Fruit fly (Drosophila melanogaster) whole organism, embryonic: ENCODE data around the gene GstT4.

ENCODE experiments used
- Bgb ChIP-seq: fragments of 200-800 bp; sonication (Bioruptor generic); IDR thresholded peaks from 2 replicates; pipeline ENCODE4 v1.3.6; 2022; ENCODE audit warnings: missing biosample characterization, missing genetic modification characterization; ENCODE audit not compliant: partially characterized antibody
- Bteb2 ChIP-seq: fragments of 200-800 bp; sonication (Bioruptor generic); optimal IDR thresholded peaks from 2 replicates; lab custom pipeline; 2016; ENCODE audit warnings: missing biosample characterization, missing genetic modification characterization
- CG10321 ChIP-seq: fragments of 200-800 bp; sonication (Bioruptor generic); IDR thresholded peaks from 2 replicates; pipeline ENCODE4 v1.3.6; 2022; ENCODE audit warnings: missing biosample characterization, missing genetic modification characterization
- CG12391 ChIP-seq: fragments of 200-800 bp; sonication (Bioruptor generic); optimal IDR thresholded peaks from 3 replicates; lab custom pipeline; 2018; ENCODE audit warnings: missing biosample characterization, mild to moderate bottlenecking, missing genetic modification characterization, moderate library complexity
- CG13624 ChIP-seq: fragments of 200-800 bp; sonication (Bioruptor generic); optimal IDR thresholded peaks from 2 replicates; lab custom pipeline; 2016; ENCODE audit warnings: missing biosample characterization, missing genetic modification characterization
- CG14441 ChIP-seq: fragments of 200-800 bp; sonication (Bioruptor generic); IDR thresholded peaks from 2 replicates; pipeline ENCODE4 v1.3.6; 2022; ENCODE audit warnings: missing biosample characterization, missing genetic modification characterization
- CG15479 ChIP-seq: fragments of 200-800 bp; sonication (Bioruptor generic); optimal IDR thresholded peaks from 3 replicates; lab custom pipeline; 2019; ENCODE audit warnings: missing biosample characterization, mild to moderate bottlenecking, missing genetic modification characterization, moderate library complexity
- CG17361 ChIP-seq: fragments of 200-800 bp; sonication (Bioruptor generic); IDR thresholded peaks from 3 replicates; pipeline ENCODE4 v1.3.6; 2022; ENCODE audit warnings: missing biosample characterization, missing genetic modification characterization
- CG17829 ChIP-seq: fragments of 200-800 bp; optimal IDR thresholded peaks from 2 replicates; lab custom pipeline; 2019; ENCODE audit warnings: missing biosample characterization, mild to moderate bottlenecking, missing genetic modification characterization, moderate library complexity
- CG1792 ChIP-seq: fragments of 200-800 bp; sonication (Bioruptor generic); optimal IDR thresholded peaks from 2 replicates; lab custom pipeline; 2016; ENCODE audit warnings: missing biosample characterization, missing genetic modification characterization
- CG2116 ChIP-seq: fragments of 200-800 bp; sonication (Bioruptor generic); optimal IDR thresholded peaks from 3 replicates; lab custom pipeline; 2018; ENCODE audit warnings: missing biosample characterization, mild to moderate bottlenecking, missing genetic modification characterization
- CG2202 ChIP-seq: fragments of 200-800 bp; sonication (Bioruptor generic); optimal IDR thresholded peaks from 2 replicates; lab custom pipeline; 2018; ENCODE audit warnings: missing biosample characterization, mild to moderate bottlenecking, missing genetic modification characterization
- CG2678 ChIP-seq: fragments of 200-800 bp; sonication (Bioruptor generic); optimal IDR thresholded peaks from 3 replicates; lab custom pipeline; 2019; ENCODE audit warnings: missing biosample characterization, mild to moderate bottlenecking, missing genetic modification characterization, moderate library complexity
- CG2875 ChIP-seq: fragments of 200-800 bp; sonication (Bioruptor generic); optimal IDR thresholded peaks from 2 replicates; lab custom pipeline; 2017; ENCODE audit warnings: missing biosample characterization, mild to moderate bottlenecking, missing genetic modification characterization, missing genetic modification reagents
- CG6791 ChIP-seq: fragments of 200-800 bp; sonication (Bioruptor generic); IDR thresholded peaks from 3 replicates; pipeline ENCODE4 v1.3.6; 2022; ENCODE audit warnings: missing biosample characterization, missing genetic modification characterization; ENCODE audit not compliant: partially characterized antibody
- CG7556 ChIP-seq: fragments of 200-800 bp; sonication (Bioruptor generic); optimal IDR thresholded peaks from 2 replicates; lab custom pipeline; 2017; ENCODE audit warnings: missing biosample characterization, mild to moderate bottlenecking, missing genetic modification characterization
- CG8089 ChIP-seq: fragments of 200-800 bp; sonication (Bioruptor generic); optimal IDR thresholded peaks from 3 replicates; lab custom pipeline; 2016; ENCODE audit warnings: missing biosample characterization, missing genetic modification characterization
- CG8290 ChIP-seq, 3 experiments: fragments of 200-800 bp; sonication (Bioruptor generic); optimal IDR thresholded peaks; 2 replicates each; lab custom pipeline; 2016 to 2019; ENCODE audit warnings: missing biosample characterization in 3 of 3, missing genetic modification characterization in 3 of 3, mild to moderate bottlenecking in 2 of 3, moderate library complexity in 1 of 3
- CG9215 ChIP-seq: fragments of 200-800 bp; sonication (Bioruptor generic); IDR thresholded peaks from 2 replicates; pipeline ENCODE4 v1.3.6; 2022; ENCODE audit warnings: missing biosample characterization, missing genetic modification characterization
- CG9437 ChIP-seq: fragments of 200-800 bp; sonication (Bioruptor generic); optimal IDR thresholded peaks from 2 replicates; lab custom pipeline; 2018; ENCODE audit warnings: missing biosample characterization, mild to moderate bottlenecking, missing genetic modification characterization
- D19A ChIP-seq: fragments of 200-800 bp; optimal IDR thresholded peaks from 3 replicates; lab custom pipeline; 2019; ENCODE audit warnings: missing biosample characterization, mild to moderate bottlenecking, missing genetic modification characterization, moderate library complexity
- Dfd ChIP-seq, 2 experiments: fragments of >200 bp; optimal IDR thresholded peaks; 2 replicates each; lab custom pipeline; 2017; ENCODE audit warnings: missing biosample characterization in 2 of 2, missing genetic modification characterization in 2 of 2
- Drgx ChIP-seq: fragments of 200-800 bp; sonication (Bioruptor generic); IDR thresholded peaks from 2 replicates; pipeline ENCODE4 v1.3.6; 2022; ENCODE audit warnings: missing biosample characterization, missing genetic modification characterization
- Fer1 ChIP-seq: fragments of 200-800 bp; sonication (Bioruptor generic); optimal IDR thresholded peaks from 2 replicates; lab custom pipeline; 2017; ENCODE audit warnings: missing biosample characterization, mild to moderate bottlenecking, missing genetic modification characterization
- Kr ChIP-seq: fragments of 200-800 bp; sonication (Bioruptor generic); optimal IDR thresholded peaks from 2 replicates; lab custom pipeline; 2017; ENCODE audit warnings: missing biosample characterization, mild to moderate bottlenecking, missing genetic modification characterization
- MESR4 ChIP-seq: fragments of 200-800 bp; sonication (Bioruptor generic); optimal IDR thresholded peaks from 2 replicates; lab custom pipeline; 2018; ENCODE audit warnings: missing biosample characterization, mild to moderate bottlenecking, missing genetic modification characterization, moderate library complexity
- Meics ChIP-seq: fragments of 200-800 bp; sonication (Bioruptor generic); optimal IDR thresholded peaks from 2 replicates; lab custom pipeline; 2017; ENCODE audit warnings: missing biosample characterization, mild to moderate bottlenecking, missing genetic modification characterization
- NfI ChIP-seq: fragments of 200-800 bp; sonication (Bioruptor generic); optimal IDR thresholded peaks from 3 replicates; lab custom pipeline; 2018; ENCODE audit warnings: missing biosample characterization, mild to moderate bottlenecking, missing genetic modification characterization, moderate library complexity
- Oaz ChIP-seq: fragments of 200-800 bp; sonication (Bioruptor generic); IDR thresholded peaks from 2 replicates; pipeline ENCODE4 v1.3.6; 2022; ENCODE audit warnings: missing biosample characterization, missing genetic modification characterization
- cad ChIP-seq: fragments of >200 bp; optimal IDR thresholded peaks from 2 replicates; lab custom pipeline; 2017; ENCODE audit warnings: missing biosample characterization, missing genetic modification characterization
- cg ChIP-seq: fragments of 200-800 bp; sonication (Bioruptor generic); optimal IDR thresholded peaks from 3 replicates; lab custom pipeline; 2019; ENCODE audit warnings: missing biosample characterization, mild to moderate bottlenecking, missing genetic modification characterization, moderate library complexity
- da ChIP-seq: fragments of 200-800 bp; sonication (Bioruptor generic); optimal IDR thresholded peaks from 2 replicates; lab custom pipeline; 2016; ENCODE audit warnings: missing biosample characterization, missing genetic modification characterization
- dpn ChIP-seq, 2 experiments: fragments of 200-800 bp; sonication (Bioruptor generic); optimal IDR thresholded peaks; 3 replicates each; lab custom pipeline; 2016; ENCODE audit warnings: missing biosample characterization in 2 of 2, missing genetic modification characterization in 2 of 2
- ems ChIP-seq: fragments of 200-800 bp; sonication (Bioruptor generic); optimal IDR thresholded peaks from 3 replicates; lab custom pipeline; 2016; ENCODE audit warnings: missing biosample characterization, missing genetic modification characterization
- fd3F ChIP-seq: fragments of 200-800 bp; sonication (Bioruptor generic); optimal IDR thresholded peaks from 2 replicates; lab custom pipeline; 2018; ENCODE audit warnings: missing biosample characterization, mild to moderate bottlenecking, missing genetic modification characterization, moderate library complexity
- fu2 ChIP-seq: fragments of 200-800 bp; sonication (Bioruptor generic); optimal IDR thresholded peaks from 2 replicates; lab custom pipeline; 2016; ENCODE audit warnings: missing biosample characterization, missing genetic modification characterization
- grn ChIP-seq: fragments of 200-800 bp; sonication (Bioruptor generic); optimal IDR thresholded peaks from 3 replicates; lab custom pipeline; 2017; ENCODE audit warnings: missing biosample characterization, missing genetic modification characterization
- ind ChIP-seq: fragments of 200-800 bp; sonication (Bioruptor generic); optimal IDR thresholded peaks from 3 replicates; lab custom pipeline; 2016; ENCODE audit warnings: missing biosample characterization, missing genetic modification characterization
- insv ChIP-seq, 2 experiments: fragments of 200-800 bp; sonication (Bioruptor generic); optimal IDR thresholded peaks; 3 replicates each; lab custom pipeline; 2016 to 2018; ENCODE audit warnings: missing biosample characterization in 2 of 2, missing genetic modification characterization in 2 of 2
- kay ChIP-seq: fragments of 200-800 bp; sonication (Bioruptor generic); optimal IDR thresholded peaks from 2 replicates; lab custom pipeline; 2016; ENCODE audit warnings: missing biosample characterization, missing genetic modification characterization
- lab ChIP-seq: fragments of 200-800 bp; sonication (Bioruptor generic); optimal IDR thresholded peaks from 3 replicates; lab custom pipeline; 2017; ENCODE audit warnings: missing biosample characterization, missing genetic modification characterization, mild to moderate bottlenecking, moderate library complexity, missing genetic modification reagents
- peb ChIP-seq: fragments of 200-800 bp; sonication (Bioruptor generic); IDR thresholded peaks from 2 replicates; pipeline ENCODE4 v1.3.6; 2022; ENCODE audit warnings: missing biosample characterization, missing genetic modification characterization
- rib ChIP-seq: fragments of 200-800 bp; sonication (Bioruptor generic); IDR thresholded peaks from 2 replicates; pipeline ENCODE4 v1.3.6; 2022; ENCODE audit warnings: missing biosample characterization, missing genetic modification characterization
- salm ChIP-seq: fragments of 200-800 bp; sonication (Bioruptor generic); optimal IDR thresholded peaks from 2 replicates; lab custom pipeline; 2018; ENCODE audit warnings: missing biosample characterization, mild to moderate bottlenecking, missing genetic modification characterization
- schlank ChIP-seq: fragments of 200-800 bp; sonication (Bioruptor generic); optimal IDR thresholded peaks from 2 replicates; lab custom pipeline; 2018; ENCODE audit warnings: missing biosample characterization, mild to moderate bottlenecking, missing genetic modification characterization
- seq ChIP-seq: fragments of 200-800 bp; sonication (Bioruptor generic); IDR thresholded peaks from 2 replicates; pipeline ENCODE4 v1.3.6; 2022; ENCODE audit warnings: missing biosample characterization, missing genetic modification characterization
- trem ChIP-seq: fragments of 200-800 bp; optimal IDR thresholded peaks from 3 replicates; lab custom pipeline; 2019; ENCODE audit warnings: missing biosample characterization, mild to moderate bottlenecking, missing genetic modification characterization, moderate library complexity
- usp ChIP-seq: fragments of >200 bp; optimal IDR thresholded peaks from 2 replicates; lab custom pipeline; 2017; ENCODE audit warnings: missing biosample characterization, missing genetic modification characterization
- zfh1 ChIP-seq: fragments of 200-800 bp; sonication (Bioruptor generic); IDR thresholded peaks from 3 replicates; pipeline ENCODE4 v1.3.6; 2022; ENCODE audit warnings: missing biosample characterization, missing genetic modification characterization

The GstT4 gene

dm6 chrX:13391174-13392040 lies 13.1 kb upstream of the GstT4 start (continued):
- TF ChIP-seq Kr (GFP tag; lab: Kevin White, UChicago) = no peak
- TF ChIP-seq Fer1 (GFP tag; lab: Kevin White, UChicago) = peak; percentile 11
- no peak for TF ChIP-seq CG10321 (GFP tag; lab: Robert Waterston, UW)
- no peak for TF ChIP-seq trem (tag; lab: Kevin White, UChicago)
- TF ChIP-seq CG8089 (GFP tag; lab: Kevin White, UChicago) = no peak
- TF ChIP-seq rib = no peak; the same call in 1 of the 2 replicates
- peak; percentile 41 for TF ChIP-seq Bteb2
- TF ChIP-seq CG9437 (GFP tag; lab: Kevin White, UChicago) = no peak
- no peak for TF ChIP-seq peb (GFP tag; lab: Robert Waterston, UW)
- TF ChIP-seq CG2202 (tag; lab: Kevin White, UChicago) = no peak
- TF ChIP-seq CG2875 (GFP tag; lab: Kevin White, UChicago) = no peak
- TF ChIP-seq seq (GFP tag; lab: Robert Waterston, UW) = no peak
- no peak for TF ChIP-seq CG8290 (GFP tag; optimal IDR thresholded peaks at IDR 0.05; lab: Kevin White, UChicago)
- peak in 1 of 2 experiments; percentile 55 for TF ChIP-seq CG8290 (tag; optimal IDR thresholded peaks at IDR 0.05; lab: Kevin White, UChicago)
- TF ChIP-seq zfh1 (GFP tag; lab: Robert Waterston, UW) = no peak
- peak; percentile 1 for TF ChIP-seq CG1792 (GFP tag; lab: Kevin White, UChicago)
- peak; percentile 5 for TF ChIP-seq cg (GFP tag; lab: Kevin White, UChicago)
- peak; percentile 22 for TF ChIP-seq CG12391
- no peak for TF ChIP-seq grn (GFP tag; lab: Kevin White, UChicago)
- no peak for TF ChIP-seq CG17361
- peak; percentile 66 for TF ChIP-seq Meics
- TF ChIP-seq lab (GFP tag; lab: Kevin White, UChicago) = peak; percentile 71
- no peak for TF ChIP-seq MESR4 (GFP tag; lab: Kevin White, UChicago)
- no peak for TF ChIP-seq CG14441
- TF ChIP-seq usp (GFP tag; lab: Kevin White, UChicago) = no peak
- TF ChIP-seq Bgb (GFP tag; lab: Robert Waterston, UW) = no peak
- TF ChIP-seq CG7556 (GFP tag; lab: Kevin White, UChicago) = peak; percentile 28
- peak; percentile 21 for TF ChIP-seq NfI (GFP tag; lab: Kevin White, UChicago)
- no peak for TF ChIP-seq Drgx (GFP tag; lab: Robert Waterston, UW)
- TF ChIP-seq CG2678 (tag; lab: Kevin White, UChicago) = peak; percentile 77
- TF ChIP-seq schlank = peak; percentile 58
- no peak for TF ChIP-seq insv (GFP tag; optimal IDR thresholded peaks at IDR 0.05; lab: Kevin White, UChicago)
- no peak for TF ChIP-seq CG17829 (tag; lab: Kevin White, UChicago)
- TF ChIP-seq cad (GFP tag; lab: Kevin White, UChicago) = no peak
- no peak for TF ChIP-seq da (GFP tag; lab: Kevin White, UChicago)
- TF ChIP-seq CG13624 (GFP tag; lab: Kevin White, UChicago) = peak; percentile 66
- peak; percentile 74 for TF ChIP-seq CG9215 (GFP tag; lab: Robert Waterston, UW)
- no peak for TF ChIP-seq ems
- no peak for TF ChIP-seq salm (tag; lab: Kevin White, UChicago)
- no peak for TF ChIP-seq kay (GFP tag; lab: Kevin White, UChicago)
- TF ChIP-seq Oaz (GFP tag; lab: Robert Waterston, UW) = no peak
- peak in 1 of 2 experiments; percentile 54 for TF ChIP-seq dpn (GFP tag; optimal IDR thresholded peaks at IDR 0.05; lab: Kevin White, UChicago)
- TF ChIP-seq CG15479 (GFP tag; lab: Kevin White, UChicago) = no peak
- peak; percentile 72 for TF ChIP-seq fu2
- no peak for TF ChIP-seq Dfd (GFP tag; optimal IDR thresholded peaks at IDR 0.05; lab: Kevin White, UChicago)
- no peak for TF ChIP-seq fd3F (GFP tag; lab: Kevin White, UChicago)
- no peak for TF ChIP-seq CG6791 (GFP tag; lab: Robert Waterston, UW)
- peak; percentile 51 for TF ChIP-seq ind (GFP tag; lab: Kevin White, UChicago)
- TF ChIP-seq CG2116 (GFP tag; lab: Kevin White, UChicago) = peak; percentile 6
- no peak for TF ChIP-seq D19A
